Worm (Caenorhabditis elegans) whole organism, young adult: ENCODE measurements around the gene chup-1.

Experiments used
- B0019.2 ChIP-seq: fragments of 200-800 bp; sonication (Bioruptor generic); conservative IDR thresholded peaks from 2 replicates; pipeline ENCODE4 v1.3.6; 2022; ENCODE audit warnings: missing genetic modification reagents, missing genetic modification characterization, missing compliant biosample characterization
- F49E8.2 ChIP-seq: sonication (generic microtip); optimal IDR thresholded peaks from 3 replicates; lab custom pipeline; 2017; ENCODE audit warnings: missing genetic modification characterization, mild to moderate bottlenecking, missing compliant biosample characterization, antibody characterized with exemption, moderate library complexity; ENCODE audit not compliant: insufficient read depth
- F52B5.7 ChIP-seq: sonication (generic microtip); optimal IDR thresholded peaks from 2 replicates; lab custom pipeline; 2016; ENCODE audit warnings: mild to moderate bottlenecking, missing genetic modification characterization, missing compliant biosample characterization
- Y67H2A.10 ChIP-seq: fragments of 200-800 bp; sonication (Bioruptor generic); conservative IDR thresholded peaks from 2 replicates; pipeline ENCODE4 v1.3.6; 2022; ENCODE audit warnings: missing genetic modification reagents, missing genetic modification characterization, missing compliant biosample characterization
- Y95B8A.8 ChIP-seq: fragments of 200-800 bp; sonication (Bioruptor generic); IDR thresholded peaks from 2 replicates; pipeline ENCODE4 v1.3.6; 2022; ENCODE audit warnings: missing genetic modification reagents, missing genetic modification characterization, missing compliant biosample characterization
- ama-1 ChIP-seq, 3 experiments: fragments of 150-350 bp in 1 of 3; sonication (generic microtip) in 2 of 3; optimal IDR thresholded peaks; 2 replicates each; lab custom pipeline; 2014 to 2018; ENCODE audit warnings: missing biosample characterization in 2 of 3, missing genetic modification characterization in 2 of 3, missing genetic modification reagents in 2 of 3
- athp-1 ChIP-seq: sonication (generic microtip); optimal IDR thresholded peaks from 2 replicates; lab custom pipeline; 2017; ENCODE audit warnings: mild to moderate bottlenecking, missing genetic modification characterization, missing compliant biosample characterization
- attf-6 ChIP-seq: fragments of 200-800 bp; sonication (Bioruptor generic); IDR thresholded peaks from 2 replicates; pipeline ENCODE4 v1.3.6; 2022; ENCODE audit warnings: missing genetic modification reagents, missing genetic modification characterization, missing compliant biosample characterization
- bed-1 ChIP-seq: fragments of 200-800 bp; sonication (Bioruptor generic); IDR thresholded peaks from 2 replicates; pipeline ENCODE4 v1.3.6; 2022; ENCODE audit warnings: missing genetic modification reagents, missing genetic modification characterization, missing compliant biosample characterization
- ccch-3 ChIP-seq: fragments of 200-800 bp; sonication (Bioruptor generic); optimal IDR thresholded peaks from 2 replicates; lab custom pipeline; 2018; ENCODE audit warnings: mild to moderate bottlenecking, missing genetic modification characterization, missing compliant biosample characterization
- ceh-100 ChIP-seq: fragments of 200-800 bp; sonication (Bioruptor generic); IDR thresholded peaks from 2 replicates; pipeline ENCODE4 v1.3.6; 2022; ENCODE audit warnings: missing genetic modification reagents, missing genetic modification characterization, missing compliant biosample characterization
- die-1 ChIP-seq: sonication (generic microtip); optimal IDR thresholded peaks from 2 replicates; lab custom pipeline; 2016; ENCODE audit warnings: missing genotype, mild to moderate bottlenecking, missing genetic modification characterization, missing compliant biosample characterization
- dpff-1 ChIP-seq: sonication (generic microtip); optimal IDR thresholded peaks from 2 replicates; lab custom pipeline; 2017; ENCODE audit warnings: mild to moderate bottlenecking, missing genetic modification characterization, missing compliant biosample characterization
- efl-1 ChIP-seq: fragments of 150-350 bp; optimal IDR thresholded peaks from 2 replicates; lab custom pipeline; 2014; ENCODE audit warnings: missing biosample characterization, missing genetic modification reagents, missing genetic modification characterization
- hlh-26 ChIP-seq: fragments of 200-800 bp; sonication (Bioruptor generic); conservative IDR thresholded peaks from 2 replicates; pipeline ENCODE4 v1.3.6; 2022; ENCODE audit warnings: missing genetic modification reagents, missing genetic modification characterization, missing compliant biosample characterization
- hmg-1.2 ChIP-seq: fragments of 200-800 bp; sonication (Bioruptor generic); IDR thresholded peaks from 2 replicates; pipeline ENCODE4 v1.3.6; 2022; ENCODE audit warnings: missing genetic modification reagents, missing genetic modification characterization, missing compliant biosample characterization
- hmg-20 ChIP-seq: fragments of 200-800 bp; sonication (Bioruptor generic); IDR thresholded peaks from 2 replicates; pipeline ENCODE4 v1.3.6; 2022; ENCODE audit warnings: missing genetic modification reagents, missing genetic modification characterization, missing compliant biosample characterization
- hsf-1 ChIP-seq: fragments of 200-800 bp; sonication (Bioruptor generic); IDR thresholded peaks from 2 replicates; pipeline ENCODE4 v1.3.6; 2022; ENCODE audit warnings: missing genetic modification reagents, missing genetic modification characterization, missing compliant biosample characterization
- lin-26 ChIP-seq: fragments of 200-800 bp; sonication (Bioruptor generic); IDR thresholded peaks from 2 replicates; pipeline ENCODE4 v1.3.6; 2022; ENCODE audit warnings: missing genetic modification reagents, missing genetic modification characterization, missing compliant biosample characterization
- lin-40 ChIP-seq: sonication (generic microtip); optimal IDR thresholded peaks from 2 replicates; lab custom pipeline; 2016; ENCODE audit warnings: missing genetic modification characterization, mild to moderate bottlenecking, missing compliant biosample characterization, missing genotype, missing genetic modification reagents
- mcd-1 ChIP-seq: fragments of 200-800 bp; sonication (Bioruptor generic); IDR thresholded peaks from 2 replicates; pipeline ENCODE4 v1.3.6; 2022; ENCODE audit warnings: missing genetic modification reagents, missing genetic modification characterization, missing compliant biosample characterization
- mel-28 ChIP-seq: sonication (generic microtip); optimal IDR thresholded peaks from 2 replicates; lab custom pipeline; 2016; ENCODE audit warnings: borderline replicate concordance, mild to moderate bottlenecking, missing genetic modification characterization, missing compliant biosample characterization
- nfya-1 ChIP-seq: sonication (generic microtip); optimal IDR thresholded peaks from 2 replicates; lab custom pipeline; 2017; ENCODE audit warnings: antibody characterized with exemption, missing compliant biosample characterization, missing genetic modification characterization, borderline replicate concordance; ENCODE audit not compliant: insufficient read depth
- nhr-27 ChIP-seq: fragments of 200-800 bp; sonication (Bioruptor generic); optimal IDR thresholded peaks from 2 replicates; lab custom pipeline; 2018; ENCODE audit warnings: mild to moderate bottlenecking, missing genetic modification characterization, moderate library complexity, missing compliant biosample characterization
- nhr-80 ChIP-seq: sonication (generic microtip); optimal IDR thresholded peaks from 2 replicates; lab custom pipeline; 2016; ENCODE audit warnings: missing genetic modification characterization, missing compliant biosample characterization
- pbrm-1 ChIP-seq: fragments of 200-800 bp; sonication (Bioruptor generic); IDR thresholded peaks from 2 replicates; pipeline ENCODE4 v1.3.6; 2022; ENCODE audit warnings: missing genetic modification reagents, missing genetic modification characterization, missing compliant biosample characterization
- snpc-3.4 ChIP-seq: sonication (generic microtip); optimal IDR thresholded peaks from 2 replicates; lab custom pipeline; 2017; ENCODE audit warnings: missing genetic modification characterization, mild to moderate bottlenecking, missing compliant biosample characterization, antibody characterized with exemption, moderate library complexity, missing genotype, missing genetic modification reagents
- snpc-4 ChIP-seq, 5 experiments: fragments of 150-350 bp in 1 of 5; sonication (generic microtip) in 4 of 5; optimal IDR thresholded peaks; 2 replicates each; lab custom pipeline; 2014 to 2018; ENCODE audit warnings: missing genetic modification characterization in 5 of 5, missing biosample characterization in 3 of 5, antibody characterized with exemption in 2 of 5, mild to moderate bottlenecking in 2 of 5, missing compliant biosample characterization in 2 of 5, missing genotype in 2 of 5, moderate library complexity in 2 of 5, missing genetic modification reagents in 1 of 5
- somi-1 ChIP-seq: fragments of 200-800 bp; sonication (Bioruptor generic); optimal IDR thresholded peaks from 2 replicates; lab custom pipeline; 2018; ENCODE audit warnings: mild to moderate bottlenecking, missing genetic modification characterization, missing compliant biosample characterization
- tbx-9 ChIP-seq: sonication (generic microtip); optimal IDR thresholded peaks from 2 replicates; lab custom pipeline; 2016; ENCODE audit warnings: borderline replicate concordance, missing genetic modification characterization, inconsistent platforms, missing compliant biosample characterization
- unc-130 ChIP-seq: sonication (generic microtip); optimal IDR thresholded peaks from 2 replicates; lab custom pipeline; 2016; ENCODE audit warnings: missing genetic modification reagents, missing genetic modification characterization, missing compliant biosample characterization
- xnd-1 ChIP-seq: sonication (generic microtip); optimal IDR thresholded peaks from 2 replicates; lab custom pipeline; 2016; ENCODE audit warnings: missing genotype, missing genetic modification reagents, missing genetic modification characterization, missing compliant biosample characterization
- zfh-2 ChIP-seq: fragments of 200-800 bp; sonication (Bioruptor generic); conservative IDR thresholded peaks from 2 replicates; pipeline ENCODE4 v1.3.6; 2022; ENCODE audit warnings: missing genetic modification reagents, missing genetic modification characterization, missing compliant biosample characterization
- zim-3 ChIP-seq: sonication (generic microtip); optimal IDR thresholded peaks from 2 replicates; lab custom pipeline; 2017; ENCODE audit warnings: mild to moderate bottlenecking, missing genetic modification characterization, moderate library complexity, missing compliant biosample characterization
- ztf-26 ChIP-seq: sonication (generic microtip); optimal IDR thresholded peaks from 2 replicates; lab custom pipeline; 2017; ENCODE audit warnings: missing genetic modification characterization, missing compliant biosample characterization
- ztf-6 ChIP-seq: fragments of 200-800 bp; sonication (Bioruptor generic); IDR thresholded peaks from 2 replicates; pipeline ENCODE4 v1.3.6; 2022; ENCODE audit warnings: missing genetic modification reagents, missing genetic modification characterization, missing compliant biosample characterization

chup-1 gene

ce11 chrX:8764044-8764443 is 27.9 kb upstream of the chup-1 start:
- TF ChIP-seq tbx-9 (tag; lab: Kevin White, UChicago) (no peak), snpc-3.4 (tag; lab: Kevin White, UChicago) (no peak), Y67H2A.10 (no peak), ama-1 (optimal IDR thresholded peaks at IDR 0.05; lab: Kevin White, UChicago) (no peak), ama-1 (GFP tag; optimal IDR thresholded peaks at IDR 0.05; lab: Kevin White, UChicago) (no peak)

- no peak for TF ChIP-seq mcd-1 (GFP tag; lab: Robert Waterston, UW)
- TF ChIP-seq ceh-100 (GFP tag; lab: Robert Waterston, UW): no peak
- no peak for TF ChIP-seq B0019.2 (GFP tag; lab: Robert Waterston, UW)
- no peak for TF ChIP-seq somi-1 (GFP tag; lab: Kevin White, UChicago)
- no peak for TF ChIP-seq hsf-1
- TF ChIP-seq hmg-1.2: no peak
- TF ChIP-seq lin-40 (tag; lab: Kevin White, UChicago): no peak
- no peak for TF ChIP-seq zfh-2 (GFP tag; lab: Robert Waterston, UW)
- TF ChIP-seq unc-130: no peak
- no peak for TF ChIP-seq nhr-27 (tag; lab: Kevin White, UChicago)
- TF ChIP-seq Y95B8A.8: no peak
- no peak for TF ChIP-seq ccch-3 (GFP tag; lab: Kevin White, UChicago)
- no peak for TF ChIP-seq ztf-26 (tag; lab: Kevin White, UChicago)
- TF ChIP-seq hlh-26: no peak
Measured at ce11 chrX:8770316-8770715, 21.6 kb upstream of the chup-1 start.

ce11 chrX:8778558-8778957 is 13.4 kb upstream of the chup-1 start, which contains the start of gene ZK721.4:
Gene ZK721.4 (plus strand): TSS chrX:8778858.
- no peak for TF ChIP-seq snpc-4 (GFP tag; optimal IDR thresholded peaks at IDR 0.05; lab: Kevin White, UChicago)
- TF ChIP-seq snpc-4 (tag; optimal IDR thresholded peaks at IDR 0.05; lab: Kevin White, UChicago): no peak
- TF ChIP-seq, all 124 proteins: peak for 0

ce11 chrX:8784234-8784633 is 7.7 kb upstream of the chup-1 start, which contains the start of gene ZK721.3:
Gene ZK721.3 (plus strand): TSS chrX:8784534.
- no peak for TF ChIP-seq F49E8.2
- TF ChIP-seq bed-1: no peak
- no peak for TF ChIP-seq F52B5.7 (tag; lab: Kevin White, UChicago)
- no peak for TF ChIP-seq attf-6 (GFP tag; lab: Robert Waterston, UW)
- no peak for TF ChIP-seq nfya-1 (tag; lab: Kevin White, UChicago)
- TF ChIP-seq die-1: no peak
- TF ChIP-seq nhr-80 (tag; lab: Kevin White, UChicago): no peak
- TF ChIP-seq mcd-1 (GFP tag; lab: Robert Waterston, UW): no peak
- no peak for TF ChIP-seq lin-26
- TF ChIP-seq mel-28: no peak
- TF ChIP-seq efl-1 (GFP tag; lab: Kevin White, UChicago): no peak
- TF ChIP-seq dpff-1 (tag; lab: Kevin White, UChicago): no peak
- no peak for TF ChIP-seq athp-1 (tag; lab: Kevin White, UChicago)
- no peak for TF ChIP-seq xnd-1 (tag; lab: Kevin White, UChicago)
- no peak for TF ChIP-seq zim-3 (tag; lab: Kevin White, UChicago)
- TF ChIP-seq hmg-20: no peak
- no peak for TF ChIP-seq pbrm-1 (GFP tag; lab: Robert Waterston, UW)
- no peak for TF ChIP-seq ztf-6 (GFP tag; lab: Robert Waterston, UW)
